Worm (Caenorhabditis elegans) whole organism, late embryonic: ENCODE measurements around the gene C14A4.12.

ENCODE experiments used
- C08G9.2 ChIP-seq: sonication (generic microtip); optimal IDR thresholded peaks from 2 replicates; lab custom pipeline; 2016; ENCODE audit warnings: mild to moderate bottlenecking, missing genetic modification characterization, moderate library complexity, missing compliant biosample characterization
- F13H6.1 ChIP-seq: sonication (generic microtip); optimal IDR thresholded peaks from 2 replicates; lab custom pipeline; 2016; ENCODE audit warnings: missing genetic modification characterization, missing compliant biosample characterization
- K09A11.1 ChIP-seq: sonication (generic microtip); optimal IDR thresholded peaks from 2 replicates; lab custom pipeline; 2017; ENCODE audit warnings: antibody characterized with exemption, mild to moderate bottlenecking, missing genetic modification characterization, missing compliant biosample characterization; ENCODE audit not compliant: insufficient read depth
- T23F11.4 ChIP-seq: fragments of 200-800 bp; sonication (Bioruptor generic); optimal IDR thresholded peaks from 2 replicates; lab custom pipeline; 2018; ENCODE audit warnings: mild to moderate bottlenecking, missing genetic modification characterization, missing compliant biosample characterization
- ahr-1 ChIP-seq: sonication (generic microtip); optimal IDR thresholded peaks from 2 replicates; lab custom pipeline; 2016; ENCODE audit warnings: missing genetic modification characterization, missing compliant biosample characterization
- ama-1 ChIP-seq: fragments of 150-350 bp; optimal IDR thresholded peaks from 2 replicates; lab custom pipeline; 2014
- ceh-19 ChIP-seq: fragments of 200-800 bp; sonication (Bioruptor generic); optimal IDR thresholded peaks from 2 replicates; lab custom pipeline; 2018; ENCODE audit warnings: mild to moderate bottlenecking, missing genetic modification characterization, missing compliant biosample characterization
- ceh-2 ChIP-seq: sonication (generic microtip); optimal IDR thresholded peaks from 2 replicates; lab custom pipeline; 2016; ENCODE audit warnings: missing genotype, missing genetic modification characterization, missing compliant biosample characterization
- ceh-22 ChIP-seq: sonication (generic microtip); optimal IDR thresholded peaks from 2 replicates; lab custom pipeline; 2017; ENCODE audit warnings: missing biosample characterization, missing genetic modification characterization
- ceh-24 ChIP-seq: sonication (generic microtip); optimal IDR thresholded peaks from 2 replicates; lab custom pipeline; 2016; ENCODE audit warnings: mild to moderate bottlenecking, missing genetic modification characterization, missing compliant biosample characterization
- ceh-34 ChIP-seq: sonication (generic microtip); optimal IDR thresholded peaks from 2 replicates; lab custom pipeline; 2016; ENCODE audit warnings: mild to moderate bottlenecking, missing genetic modification characterization, missing compliant biosample characterization
- ceh-6 ChIP-seq: fragments of 200-800 bp; sonication (Bioruptor generic); optimal IDR thresholded peaks from 2 replicates; lab custom pipeline; 2018; ENCODE audit warnings: mild to moderate bottlenecking, missing genetic modification characterization, missing compliant biosample characterization
- ceh-9 ChIP-seq: sonication (generic microtip); optimal IDR thresholded peaks from 2 replicates; lab custom pipeline; 2016; ENCODE audit warnings: mild to moderate bottlenecking, missing genetic modification characterization, inconsistent platforms, missing compliant biosample characterization
- che-1 ChIP-seq: sonication (generic microtip); optimal IDR thresholded peaks from 2 replicates; lab custom pipeline; 2016; ENCODE audit warnings: mild to moderate bottlenecking, missing genetic modification characterization, missing compliant biosample characterization
- dmd-4 ChIP-seq: sonication (generic microtip); optimal IDR thresholded peaks from 2 replicates; lab custom pipeline; 2016; ENCODE audit warnings: borderline replicate concordance, missing genetic modification characterization, missing compliant biosample characterization
- elt-2 ChIP-seq: sonication (generic microtip); optimal IDR thresholded peaks from 2 replicates; lab custom pipeline; 2016; ENCODE audit warnings: missing genetic modification reagents, missing genetic modification characterization, missing compliant biosample characterization
- elt-4 ChIP-seq: sonication (generic microtip); optimal IDR thresholded peaks from 2 replicates; lab custom pipeline; 2016; ENCODE audit warnings: missing genetic modification characterization, missing compliant biosample characterization
- eyg-1 ChIP-seq: sonication (generic microtip); optimal IDR thresholded peaks from 2 replicates; lab custom pipeline; 2016; ENCODE audit warnings: missing genotype, missing genetic modification characterization, missing compliant biosample characterization
- fax-1 ChIP-seq: sonication (generic microtip); optimal IDR thresholded peaks from 2 replicates; lab custom pipeline; 2016; ENCODE audit warnings: missing genotype, missing genetic modification characterization, missing compliant biosample characterization
- gmeb-2 ChIP-seq: sonication (generic microtip); optimal IDR thresholded peaks from 2 replicates; lab custom pipeline; 2016; ENCODE audit warnings: missing genetic modification characterization, inconsistent platforms, missing compliant biosample characterization
- hlh-13 ChIP-seq: fragments of 200-800 bp; sonication (Bioruptor generic); optimal IDR thresholded peaks from 2 replicates; lab custom pipeline; 2018; ENCODE audit warnings: mild to moderate bottlenecking, missing genetic modification characterization, missing compliant biosample characterization
- hlh-15 ChIP-seq: sonication (generic microtip); optimal IDR thresholded peaks from 2 replicates; lab custom pipeline; 2016; ENCODE audit warnings: missing genetic modification characterization, missing compliant biosample characterization
- hlh-30 ChIP-seq: sonication (generic microtip); optimal IDR thresholded peaks from 2 replicates; lab custom pipeline; 2017; ENCODE audit warnings: antibody characterized with exemption, missing genetic modification characterization, missing compliant biosample characterization; ENCODE audit not compliant: insufficient read depth
- hlh-8 ChIP-seq: sonication (generic microtip); optimal IDR thresholded peaks from 2 replicates; lab custom pipeline; 2016; ENCODE audit warnings: missing genotype, missing genetic modification characterization, missing compliant biosample characterization
- lin-11 ChIP-seq: fragments of 200-800 bp; sonication (Bioruptor generic); optimal IDR thresholded peaks from 2 replicates; lab custom pipeline; 2018; ENCODE audit warnings: mild to moderate bottlenecking, missing genetic modification characterization, missing compliant biosample characterization
- mec-3 ChIP-seq: sonication (generic microtip); optimal IDR thresholded peaks from 2 replicates; lab custom pipeline; 2016; ENCODE audit warnings: borderline replicate concordance, missing genetic modification characterization, missing compliant biosample characterization
- nfya-1 ChIP-seq: sonication (generic microtip); optimal IDR thresholded peaks from 2 replicates; lab custom pipeline; 2017; ENCODE audit warnings: missing genetic modification characterization, mild to moderate bottlenecking, missing compliant biosample characterization, antibody characterized with exemption, moderate library complexity
- odd-2 ChIP-seq: sonication (generic microtip); optimal IDR thresholded peaks from 2 replicates; lab custom pipeline; 2017; ENCODE audit warnings: antibody characterized with exemption, mild to moderate bottlenecking, missing genetic modification characterization, missing compliant biosample characterization
- pha-2 ChIP-seq: sonication (generic microtip); optimal IDR thresholded peaks from 2 replicates; lab custom pipeline; 2017; ENCODE audit warnings: mild to moderate bottlenecking, missing genetic modification characterization, missing compliant biosample characterization
- pha-4 ChIP-seq: fragments of 150-350 bp; optimal IDR thresholded peaks from 2 replicates; lab custom pipeline; 2018; ENCODE audit warnings: missing biosample characterization, missing genetic modification reagents, missing genetic modification characterization
- ref-2 ChIP-seq: sonication (generic microtip); optimal IDR thresholded peaks from 2 replicates; lab custom pipeline; 2016; ENCODE audit warnings: missing genetic modification characterization, missing compliant biosample characterization
- rnt-1 ChIP-seq: sonication (generic microtip); optimal IDR thresholded peaks from 2 replicates; lab custom pipeline; 2016; ENCODE audit warnings: missing genetic modification characterization, missing compliant biosample characterization
- sox-2 ChIP-seq: fragments of 200-800 bp; sonication (Bioruptor generic); IDR thresholded peaks from 2 replicates; pipeline ENCODE4 v1.3.6; 2022; ENCODE audit warnings: missing genetic modification reagents, missing genetic modification characterization, missing compliant biosample characterization
- ttx-3 ChIP-seq: sonication (generic microtip); optimal IDR thresholded peaks from 2 replicates; lab custom pipeline; 2016; ENCODE audit warnings: missing genetic modification reagents, missing genetic modification characterization, missing compliant biosample characterization
- unc-3 ChIP-seq, 2 experiments: fragments of 200-800 bp in 1 of 2; sonication (Bioruptor generic) in 1 of 2; sonication (generic microtip) in 1 of 2; conservative IDR thresholded peaks in 1 of 2; optimal IDR thresholded peaks in 1 of 2; 2 replicates each; pipeline versions ENCODE4 v1.3.6 to Lab custom; 2016 to 2022; ENCODE audit warnings: missing compliant biosample characterization in 2 of 2, missing genetic modification characterization in 2 of 2, missing genetic modification reagents in 1 of 2
- unc-55 ChIP-seq: sonication (generic microtip); optimal IDR thresholded peaks from 2 replicates; lab custom pipeline; 2017; ENCODE audit warnings: missing biosample characterization, missing genetic modification reagents, missing genetic modification characterization
- unc-86 ChIP-seq: sonication (generic microtip); optimal IDR thresholded peaks from 2 replicates; lab custom pipeline; 2016; ENCODE audit warnings: missing genetic modification characterization, missing compliant biosample characterization
- ztf-16 ChIP-seq: sonication (generic microtip); optimal IDR thresholded peaks from 2 replicates; lab custom pipeline; 2017; ENCODE audit warnings: missing genetic modification characterization, missing compliant biosample characterization

Gene C14A4.12

DNA sequence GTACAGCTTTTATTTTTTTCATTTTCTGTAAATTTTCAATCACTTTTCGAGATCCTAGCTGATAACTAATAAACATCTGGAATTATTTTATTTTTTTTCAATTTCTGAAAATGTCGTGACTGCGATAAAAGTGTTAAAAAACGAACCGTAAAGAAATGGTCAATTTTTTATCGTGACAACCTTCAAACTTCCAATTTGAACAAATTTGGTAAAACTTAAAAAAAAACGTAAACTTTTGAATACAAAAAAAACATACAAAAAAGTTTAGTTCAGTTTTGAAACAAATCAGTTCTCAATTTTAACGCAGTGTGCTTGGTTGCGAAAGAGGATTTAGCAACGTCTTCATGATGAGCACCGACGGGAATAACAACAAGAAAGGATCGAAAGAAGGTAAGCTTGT lies 40.9 kb upstream of the C14A4.12 start, which contains the start of gene C06A1.3:
Gene C06A1.3 (plus strand): TSS at position 301 of the 400 bp plus-strand sequence.
- TF ChIP-seq rnt-1, result no peak
- TF ChIP-seq pha-4, result no peak
- TF ChIP-seq ceh-9 (tag; lab: Kevin White, UChicago), result no peak
- no peak for TF ChIP-seq T23F11.4

DNA sequence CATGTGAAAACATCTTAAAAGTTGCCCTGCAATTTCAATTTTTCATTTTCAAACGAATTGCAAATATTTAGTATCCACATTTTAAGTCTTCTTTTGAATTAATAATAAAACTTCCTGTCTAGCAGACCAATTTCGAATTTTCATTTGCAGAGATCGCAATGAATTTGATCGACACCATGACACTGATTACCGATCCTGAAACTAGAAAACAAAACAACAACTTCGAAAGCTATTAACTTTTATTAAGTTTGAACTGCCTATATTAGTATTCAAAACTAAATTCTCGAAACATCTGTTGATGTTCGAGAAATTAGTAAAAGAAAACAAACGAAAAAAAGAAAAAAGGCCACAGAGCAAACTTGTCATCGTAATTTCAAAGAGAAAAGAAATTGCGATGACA lies 38.7 kb upstream of the C14A4.12 start:
- no peak for TF ChIP-seq C08G9.2 (tag; lab: Kevin White, UChicago)
- TF ChIP-seq hlh-30 (tag; lab: Kevin White, UChicago), result no peak
- no peak for TF ChIP-seq hlh-8 (tag; lab: Kevin White, UChicago)
- no peak for TF ChIP-seq mec-3 (tag; lab: Kevin White, UChicago)
- TF ChIP-seq ahr-1 (tag; lab: Kevin White, UChicago), result no peak

DNA sequence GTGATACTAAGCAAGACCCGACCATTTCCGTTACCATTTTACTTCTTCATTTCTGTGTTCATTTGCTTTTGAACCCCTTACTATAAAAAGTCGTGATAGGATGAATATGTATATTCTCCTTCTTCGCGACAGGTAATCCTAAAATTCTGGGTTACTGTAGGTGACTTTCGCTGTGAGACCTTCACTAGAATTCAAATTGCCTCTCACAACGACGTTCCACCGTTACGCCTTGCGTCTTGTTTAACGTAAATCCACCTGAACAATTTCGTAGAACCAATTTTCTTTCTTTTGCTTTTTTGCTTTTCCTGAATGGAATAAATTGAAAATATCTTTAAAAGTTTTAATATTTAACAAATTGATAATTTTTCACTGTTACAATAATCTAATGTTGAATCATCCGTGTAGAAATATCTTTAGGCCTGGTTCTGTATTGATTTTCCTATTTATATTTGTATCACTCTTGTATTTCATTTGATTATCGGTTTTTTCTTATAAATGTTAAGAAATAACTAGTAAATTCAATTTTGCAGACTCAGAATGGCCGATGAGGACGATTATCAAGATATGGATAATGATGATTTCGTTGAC lies 33.9 kb upstream of the C14A4.12 start, which contains the start of gene rpb-6:
Gene rpb-6 (plus strand): TSS at position 538 of the 588 bp plus-strand sequence.
- TF ChIP-seq elt-4 (tag; lab: Kevin White, UChicago), result no peak
- TF ChIP-seq, all 69 proteins: peak for 0

DNA sequence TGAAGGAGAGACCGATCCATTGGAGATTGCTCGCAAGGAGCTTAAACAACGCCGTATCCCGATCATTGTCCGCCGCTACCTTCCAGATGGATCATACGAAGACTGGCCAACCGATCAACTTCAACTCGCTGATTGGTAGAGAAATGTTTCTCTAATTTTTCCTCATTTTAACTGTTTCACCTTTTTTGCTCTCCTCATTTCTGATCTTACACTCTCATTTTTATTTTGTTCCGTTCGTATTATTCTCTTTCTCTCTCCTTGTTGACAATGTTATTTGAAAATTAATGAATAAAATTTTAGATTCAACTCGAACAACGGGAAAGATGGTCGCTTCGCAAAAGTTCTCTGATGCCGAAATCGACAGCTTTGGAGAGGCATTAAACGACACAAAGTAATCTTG lies 33.2 kb upstream of the C14A4.12 start, which contains the start of gene dohh-1:
Gene dohh-1 (plus strand): TSS at position 301 of the 400 bp plus-strand sequence.
- TF ChIP-seq elt-2, result no peak
- no peak for TF ChIP-seq nfya-1 (tag; lab: Kevin White, UChicago)
- no peak for TF ChIP-seq K09A11.1 (tag; lab: Kevin White, UChicago)
- TF ChIP-seq unc-3 (GFP tag; conservative IDR thresholded peaks at IDR 0.05; lab: Robert Waterston, UW), result no peak
- no peak for TF ChIP-seq unc-3 (tag; optimal IDR thresholded peaks at IDR 0.05; lab: Kevin White, UChicago)
- TF ChIP-seq mec-3 (tag; lab: Kevin White, UChicago), result no peak
- no peak for TF ChIP-seq F13H6.1
- TF ChIP-seq unc-55, result no peak
- TF ChIP-seq ref-2 (tag; lab: Kevin White, UChicago), result no peak
- TF ChIP-seq ceh-2 (tag; lab: Kevin White, UChicago), result no peak
- TF ChIP-seq odd-2 (tag; lab: Kevin White, UChicago), result no peak
- TF ChIP-seq C08G9.2 (tag; lab: Kevin White, UChicago), result no peak
- TF ChIP-seq dmd-4 (tag; lab: Kevin White, UChicago), result no peak
- no peak for TF ChIP-seq fax-1 (tag; lab: Kevin White, UChicago)
- no peak for TF ChIP-seq ceh-9 (tag; lab: Kevin White, UChicago)
- no peak for TF ChIP-seq che-1 (tag; lab: Kevin White, UChicago)
- no peak for TF ChIP-seq ceh-6 (GFP tag; lab: Kevin White, UChicago)
- TF ChIP-seq hlh-13, result no peak
- TF ChIP-seq lin-11, result no peak

DNA sequence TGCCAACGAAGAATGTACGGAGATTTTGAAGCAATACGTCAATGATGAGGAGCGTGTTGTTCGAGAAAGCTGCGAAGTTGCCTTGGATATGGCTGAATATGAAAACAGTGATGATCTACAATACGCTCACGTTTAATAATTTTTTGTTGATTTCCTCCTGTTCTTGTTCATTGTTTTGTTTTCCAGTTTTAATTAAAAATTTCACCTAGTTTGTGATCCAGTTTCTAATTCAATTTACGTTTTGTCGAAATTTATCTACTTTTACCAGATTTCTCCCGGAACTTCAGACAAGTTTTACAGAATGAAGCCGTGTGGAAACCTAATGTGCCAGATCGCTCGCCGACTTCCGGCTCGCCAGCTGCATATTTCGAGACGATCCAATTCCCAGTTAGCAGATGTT lies 32.0 kb upstream of the C14A4.12 start, which contains the start of gene dap-3:
Gene dap-3 (plus strand): TSS at position 301 of the 400 bp plus-strand sequence.
- TF ChIP-seq ttx-3 (tag; lab: Kevin White, UChicago) (no peak), hlh-30 (tag; lab: Kevin White, UChicago) (no peak), pha-4 (no peak), sox-2 (GFP tag; lab: Robert Waterston, UW) (no peak), ceh-24 (tag; lab: Kevin White, UChicago) (no peak), pha-2 (tag; lab: Kevin White, UChicago) (no peak), rnt-1 (no peak), elt-2 (no peak), ztf-16 (tag; lab: Kevin White, UChicago) (no peak), unc-3 (GFP tag; conservative IDR thresholded peaks at IDR 0.05; lab: Robert Waterston, UW) (no peak), unc-3 (tag; optimal IDR thresholded peaks at IDR 0.05; lab: Kevin White, UChicago) (no peak), eyg-1 (tag; lab: Kevin White, UChicago) (no peak), hlh-8 (tag; lab: Kevin White, UChicago) (no peak), ama-1 (lab: Kevin White, UChicago) (no peak), hlh-15 (tag; lab: Kevin White, UChicago) (no peak), ceh-19 (no peak), ahr-1 (tag; lab: Kevin White, UChicago) (no peak), unc-86 (tag; lab: Kevin White, UChicago) (no peak), ceh-22 (tag; lab: Kevin White, UChicago) (no peak), ceh-34 (tag; lab: Kevin White, UChicago) (no peak), gmeb-2 (tag; lab: Kevin White, UChicago) (no peak)
